Fruit fly (Drosophila melanogaster) whole organism, embryonic: Measurements from ENCODE around the gene Kr-h2.

Experiments used
- Abd-B ChIP-seq: fragments of 200-800 bp; sonication (Bioruptor generic); optimal IDR thresholded peaks from 2 replicates; lab custom pipeline; 2018; ENCODE audit warnings: missing biosample characterization, mild to moderate bottlenecking, missing genetic modification characterization, moderate library complexity
- C15 ChIP-seq: fragments of 200-800 bp; sonication (Bioruptor generic); IDR thresholded peaks from 3 replicates; pipeline ENCODE4 v1.3.6; 2022; ENCODE audit warnings: missing biosample characterization, missing genetic modification characterization
- CG10366 ChIP-seq: fragments of 200-800 bp; sonication (Bioruptor generic); IDR thresholded peaks from 2 replicates; pipeline ENCODE4 v1.3.6; 2022; ENCODE audit warnings: missing biosample characterization, missing genetic modification characterization
- CG10543 ChIP-seq: fragments of 200-800 bp; sonication (Bioruptor generic); optimal IDR thresholded peaks from 3 replicates; lab custom pipeline; 2017; ENCODE audit warnings: missing biosample characterization, mild to moderate bottlenecking, missing genetic modification characterization, moderate library complexity
- CG11398 ChIP-seq: fragments of 200-800 bp; sonication (Bioruptor generic); optimal IDR thresholded peaks from 2 replicates; lab custom pipeline; 2016; ENCODE audit warnings: missing biosample characterization, missing genetic modification characterization
- CG11456 ChIP-seq: fragments of 200-800 bp; sonication (Bioruptor generic); IDR thresholded peaks from 3 replicates; pipeline ENCODE4 v1.3.6; 2022; ENCODE audit warnings: missing biosample characterization, missing genetic modification characterization
- CG11560 ChIP-seq: fragments of 200-800 bp; sonication (Bioruptor generic); IDR thresholded peaks from 3 replicates; pipeline ENCODE4 v1.3.6; 2022; ENCODE audit warnings: missing biosample characterization, missing genetic modification characterization
- CG1233 ChIP-seq: fragments of 200-800 bp; sonication (Bioruptor generic); optimal IDR thresholded peaks from 4 replicates; lab custom pipeline; 2018; ENCODE audit warnings: missing biosample characterization, mild to moderate bottlenecking, missing genetic modification characterization
- CG12744 ChIP-seq: fragments of 200-800 bp; sonication (Bioruptor generic); optimal IDR thresholded peaks from 2 replicates; lab custom pipeline; 2016; ENCODE audit warnings: missing biosample characterization, missing genetic modification characterization
- CG14860 ChIP-seq: fragments of 200-800 bp; sonication (Bioruptor generic); IDR thresholded peaks from 3 replicates; pipeline ENCODE4 v1.3.6; 2022; ENCODE audit warnings: missing biosample characterization, missing genetic modification characterization; ENCODE audit not compliant: partially characterized antibody
- CG1602 ChIP-seq: fragments of 200-800 bp; sonication (Bioruptor generic); optimal IDR thresholded peaks from 3 replicates; lab custom pipeline; 2016; ENCODE audit warnings: missing biosample characterization, missing genetic modification characterization
- CG1832 ChIP-seq: fragments of 200-800 bp; sonication (Bioruptor generic); optimal IDR thresholded peaks from 2 replicates; lab custom pipeline; 2017; ENCODE audit warnings: missing biosample characterization, mild to moderate bottlenecking, missing genetic modification characterization, inconsistent platforms
- CG30020 ChIP-seq: fragments of 200-800 bp; optimal IDR thresholded peaks from 2 replicates; lab custom pipeline; 2019; ENCODE audit warnings: missing biosample characterization, mild to moderate bottlenecking, missing genetic modification characterization, moderate library complexity
- CG30403 ChIP-seq: fragments of 200-800 bp; sonication (Bioruptor generic); optimal IDR thresholded peaks from 3 replicates; lab custom pipeline; 2016; ENCODE audit warnings: missing biosample characterization, missing genetic modification characterization
- CG31388 ChIP-seq: fragments of 200-800 bp; sonication (Bioruptor generic); optimal IDR thresholded peaks from 2 replicates; lab custom pipeline; 2016; ENCODE audit warnings: missing biosample characterization, missing genetic modification characterization
- CG31441 ChIP-seq: fragments of 200-800 bp; sonication (Bioruptor generic); IDR thresholded peaks from 2 replicates; pipeline ENCODE4 v1.3.6; 2022; ENCODE audit warnings: missing biosample characterization, missing genetic modification characterization
- CG32772 ChIP-seq: fragments of 200-800 bp; sonication (Bioruptor generic); IDR thresholded peaks from 2 replicates; pipeline ENCODE4 v1.3.6; 2022; ENCODE audit warnings: missing biosample characterization, missing genetic modification characterization
- CG4282 ChIP-seq: fragments of 200-800 bp; sonication (Bioruptor generic); optimal IDR thresholded peaks from 2 replicates; lab custom pipeline; 2016; ENCODE audit warnings: missing biosample characterization, missing genetic modification characterization
- CG4404 ChIP-seq: fragments of 200-800 bp; sonication (Bioruptor generic); IDR thresholded peaks from 2 replicates; pipeline ENCODE4 v1.3.6; 2022; ENCODE audit warnings: missing biosample characterization, missing genetic modification characterization
- CG8944 ChIP-seq: fragments of 200-800 bp; sonication (Bioruptor generic); optimal IDR thresholded peaks from 3 replicates; lab custom pipeline; 2016; ENCODE audit warnings: missing biosample characterization, missing genetic modification characterization
- CG9797 ChIP-seq: fragments of 200-800 bp; sonication (Bioruptor generic); optimal IDR thresholded peaks from 3 replicates; lab custom pipeline; 2018; ENCODE audit warnings: missing biosample characterization, mild to moderate bottlenecking, missing genetic modification characterization
- Camta ChIP-seq: fragments of 200-800 bp; sonication (Bioruptor generic); optimal IDR thresholded peaks from 2 replicates; lab custom pipeline; 2016; ENCODE audit warnings: missing biosample characterization, missing genetic modification characterization
- Drgx ChIP-seq: fragments of 200-800 bp; sonication (Bioruptor generic); IDR thresholded peaks from 2 replicates; pipeline ENCODE4 v1.3.6; 2022; ENCODE audit warnings: missing biosample characterization, missing genetic modification characterization
- Ets65A ChIP-seq: fragments of 200-800 bp; sonication (Bioruptor generic); peaks from one replicate; lab custom pipeline; 2016; ENCODE audit warnings: missing biosample characterization, missing genetic modification characterization
- GATAe ChIP-seq: fragments of 200-800 bp; sonication (Bioruptor generic); conservative IDR thresholded peaks from 2 replicates; pipeline ENCODE4 v1.3.6; 2022; ENCODE audit warnings: missing biosample characterization, missing genetic modification characterization
- HHEX ChIP-seq: fragments of 200-800 bp; sonication (Bioruptor generic); optimal IDR thresholded peaks from 3 replicates; lab custom pipeline; 2017; ENCODE audit warnings: missing biosample characterization, mild to moderate bottlenecking, missing genetic modification characterization, missing genetic modification reagents
- HLH54F ChIP-seq: fragments of 200-800 bp; sonication (Bioruptor generic); optimal IDR thresholded peaks from 3 replicates; lab custom pipeline; 2016; ENCODE audit warnings: missing biosample characterization, missing genetic modification characterization
- Hand ChIP-seq: fragments of 200-800 bp; sonication (Bioruptor generic); optimal IDR thresholded peaks from 2 replicates; lab custom pipeline; 2017; ENCODE audit warnings: mild to moderate bottlenecking, missing biosample characterization, missing genetic modification reagents, missing genetic modification characterization
- Hr39 ChIP-seq: fragments of >200 bp; optimal IDR thresholded peaks from 2 replicates; lab custom pipeline; 2017
- Lpt ChIP-seq: fragments of >200 bp; optimal IDR thresholded peaks from 2 replicates; lab custom pipeline; 2018; ENCODE audit warnings: missing biosample characterization, missing genetic modification characterization
- Med ChIP-seq: fragments of 200-800 bp; sonication (Bioruptor generic); peaks from one replicate; lab custom pipeline; 2016; ENCODE audit warnings: missing biosample characterization, missing genetic modification characterization, mild to moderate bottlenecking, inconsistent platforms, moderate library complexity
- Neu2 ChIP-seq: fragments of 200-800 bp; sonication (Bioruptor generic); optimal IDR thresholded peaks from 3 replicates; lab custom pipeline; 2016; ENCODE audit warnings: missing biosample characterization, missing genetic modification characterization, borderline replicate concordance
- Oaz ChIP-seq: fragments of 200-800 bp; sonication (Bioruptor generic); IDR thresholded peaks from 2 replicates; pipeline ENCODE4 v1.3.6; 2022; ENCODE audit warnings: missing biosample characterization, missing genetic modification characterization
- Spps ChIP-seq: fragments of 200-800 bp; sonication (Bioruptor generic); optimal IDR thresholded peaks from 2 replicates; lab custom pipeline; 2018; ENCODE audit warnings: missing biosample characterization, mild to moderate bottlenecking, missing genetic modification characterization
- Usf ChIP-seq: fragments of 200-800 bp; sonication (Bioruptor generic); optimal IDR thresholded peaks from 2 replicates; lab custom pipeline; 2017; ENCODE audit warnings: missing genotype, missing biosample characterization, missing genetic modification characterization
- ab ChIP-seq: fragments of 200-800 bp; sonication (Bioruptor generic); optimal IDR thresholded peaks from 2 replicates; lab custom pipeline; 2016; ENCODE audit warnings: missing biosample characterization, missing genetic modification characterization
- crp ChIP-seq, 2 experiments: fragments of 200-800 bp; sonication (Bioruptor generic); optimal IDR thresholded peaks; 2 replicates in 1 of 2; 3 replicates in 1 of 2; lab custom pipeline; 2017; ENCODE audit warnings: missing biosample characterization in 2 of 2, missing genetic modification characterization in 2 of 2, mild to moderate bottlenecking in 1 of 2, moderate library complexity in 1 of 2
- dan ChIP-seq: fragments of 200-800 bp; sonication (Bioruptor generic); IDR thresholded peaks from 2 replicates; pipeline ENCODE4 v1.3.6; 2022; ENCODE audit warnings: missing biosample characterization, missing genetic modification characterization
- dpn ChIP-seq, 2 experiments: fragments of 200-800 bp; sonication (Bioruptor generic); optimal IDR thresholded peaks; 3 replicates each; lab custom pipeline; 2016; ENCODE audit warnings: missing biosample characterization in 2 of 2, missing genetic modification characterization in 2 of 2
- exex ChIP-seq: fragments of 200-800 bp; sonication (Bioruptor generic); optimal IDR thresholded peaks from 4 replicates; lab custom pipeline; 2018; ENCODE audit warnings: missing biosample characterization, mild to moderate bottlenecking, missing genetic modification characterization, moderate library complexity
- fd102C ChIP-seq: fragments of 200-800 bp; sonication (Bioruptor generic); optimal IDR thresholded peaks from 2 replicates; lab custom pipeline; 2018; ENCODE audit warnings: missing biosample characterization, mild to moderate bottlenecking, missing genetic modification characterization, moderate library complexity
- grn ChIP-seq: fragments of 200-800 bp; sonication (Bioruptor generic); optimal IDR thresholded peaks from 3 replicates; lab custom pipeline; 2017; ENCODE audit warnings: missing biosample characterization, missing genetic modification characterization
- kay ChIP-seq: fragments of 200-800 bp; sonication (Bioruptor generic); optimal IDR thresholded peaks from 2 replicates; lab custom pipeline; 2016; ENCODE audit warnings: missing biosample characterization, missing genetic modification characterization
- pan ChIP-seq, 4 experiments: fragments of >200 bp in 3 of 4; fragments of 200-800 bp in 1 of 4; sonication (Bioruptor generic) in 1 of 4; optimal IDR thresholded peaks in 3 of 4; IDR thresholded peaks in 1 of 4; 2 replicates each; pipeline versions ENCODE4 v1.3.6 to Lab custom; 2017 to 2022; ENCODE audit warnings: missing biosample characterization in 2 of 4, missing genetic modification characterization in 2 of 4, mixed read lengths in 1 of 4
- pros ChIP-seq: fragments of 200-800 bp; sonication (Bioruptor generic); optimal IDR thresholded peaks from 3 replicates; lab custom pipeline; 2019; ENCODE audit warnings: missing biosample characterization, mild to moderate bottlenecking, missing genetic modification characterization, moderate library complexity
- ranshi ChIP-seq: fragments of 200-800 bp; sonication (Bioruptor generic); IDR thresholded peaks from 2 replicates; pipeline ENCODE4 v1.3.6; 2022; ENCODE audit warnings: missing biosample characterization, missing genetic modification characterization
- so ChIP-seq: fragments of 200-800 bp; sonication (Bioruptor generic); IDR thresholded peaks from 3 replicates; pipeline ENCODE4 v1.3.6; 2022; ENCODE audit warnings: missing biosample characterization, missing genetic modification characterization
- sr ChIP-seq: fragments of 200-800 bp; sonication (Bioruptor generic); IDR thresholded peaks from 3 replicates; pipeline ENCODE4 v1.3.6; 2022; ENCODE audit warnings: missing biosample characterization, missing genetic modification characterization
- ssp ChIP-seq: fragments of 200-800 bp; sonication (Bioruptor generic); IDR thresholded peaks from 2 replicates; pipeline ENCODE4 v1.3.6; 2022; ENCODE audit warnings: missing biosample characterization, missing genetic modification characterization
- sug ChIP-seq: fragments of 200-800 bp; optimal IDR thresholded peaks from 2 replicates; lab custom pipeline; 2019; ENCODE audit warnings: missing biosample characterization, mild to moderate bottlenecking, missing genetic modification characterization, moderate library complexity
- zen2 ChIP-seq: fragments of 200-800 bp; sonication (Bioruptor generic); IDR thresholded peaks from 3 replicates; pipeline ENCODE4 v1.3.6; 2022; ENCODE audit warnings: missing biosample characterization, missing genetic modification characterization; ENCODE audit not compliant: partially characterized antibody

The Kr-h2 gene

DNA sequence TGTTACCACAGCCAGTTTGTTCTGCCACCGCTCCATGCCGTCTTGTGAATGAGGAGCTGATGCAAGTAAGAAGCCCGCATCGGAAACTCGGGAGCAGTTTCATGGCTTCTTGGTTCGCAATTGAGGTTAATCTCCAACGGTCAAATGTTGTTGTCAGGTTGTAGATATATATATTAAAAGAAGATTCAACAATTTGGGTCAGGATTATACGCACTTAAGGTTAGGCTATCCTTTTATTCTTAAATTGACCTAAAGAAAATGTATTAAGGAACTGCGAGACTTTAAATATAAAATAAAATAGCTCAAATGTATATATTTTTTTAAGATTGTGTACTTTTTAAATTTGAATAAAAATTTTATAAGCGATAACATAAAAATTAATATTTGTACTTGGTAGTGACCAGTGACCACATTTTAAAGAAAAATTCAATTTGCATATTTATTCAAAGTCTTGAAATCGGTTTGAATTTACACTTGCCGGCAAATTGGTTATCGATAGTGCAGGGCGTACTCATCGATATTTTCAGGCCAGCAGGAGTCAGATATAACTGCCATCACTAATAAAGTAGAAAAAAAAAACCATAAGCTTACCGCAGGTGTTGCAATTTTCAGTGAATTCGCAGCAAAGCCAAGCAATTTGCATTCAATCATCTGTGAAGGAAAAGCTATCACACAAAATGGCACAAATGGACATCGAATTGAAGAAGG is 2.1 kb upstream of the Kr-h2 start, which contains the start of the genes CG9150 and Pfdn1 (continued):
- TF ChIP-seq CG4282 (GFP tag; lab: Kevin White, UChicago) (no peak), CG1233 (GFP tag; lab: Kevin White, UChicago) (no peak), GATAe (GFP tag; lab: Robert Waterston, UW) (no peak), CG11560 (tag; lab: Robert Waterston, UW) (no peak), pan (optimal IDR thresholded peaks at IDR 0.05; lab: Kevin White, UChicago) (no peak), pan (GFP tag; optimal IDR thresholded peaks at IDR 0.05 in 1 of 2, IDR thresholded peaks at IDR 0.05 in 1 of 2) (no peak), zen2 (GFP tag; lab: Robert Waterston, UW) (peak; percentile 80), kay (GFP tag; lab: Kevin White, UChicago) (no peak), Lpt (GFP tag; lab: Kevin White, UChicago) (no peak), Hr39 (lab: Kevin White, UChicago) (no peak), Oaz (GFP tag; lab: Robert Waterston, UW) (no peak), CG10366 (GFP tag; lab: Robert Waterston, UW) (no peak), Camta (GFP tag; lab: Kevin White, UChicago) (no peak), CG8944 (GFP tag; lab: Kevin White, UChicago) (no peak), CG12744 (GFP tag; lab: Kevin White, UChicago) (no peak), crp (GFP tag; optimal IDR thresholded peaks at IDR 0.05; lab: Kevin White, UChicago) (peak in 1 of 2 experiments; percentile 54), CG1832 (GFP tag; lab: Kevin White, UChicago) (no peak), CG14860 (GFP tag; lab: Robert Waterston, UW) (peak; percentile 87), dpn (GFP tag; optimal IDR thresholded peaks at IDR 0.05; lab: Kevin White, UChicago) (no peak), Usf (GFP tag; lab: Kevin White, UChicago) (no peak), ranshi (GFP tag; lab: Robert Waterston, UW) (no peak), CG31441 (no peak), ssp (GFP tag; lab: Robert Waterston, UW) (no peak), CG30020 (tag; lab: Kevin White, UChicago) (no peak), CG32772 (GFP tag; lab: Robert Waterston, UW) (peak; percentile 83), dan (GFP tag; lab: Robert Waterston, UW) (no peak), pros (no peak), CG11398 (GFP tag; lab: Kevin White, UChicago) (no peak), C15 (GFP tag; lab: Robert Waterston, UW) (no peak), CG11456 (GFP tag; lab: Robert Waterston, UW) (no peak), Spps (tag; lab: Kevin White, UChicago) (no peak), HLH54F (GFP tag; lab: Kevin White, UChicago) (no peak), CG9797 (GFP tag; lab: Kevin White, UChicago) (peak; percentile 12), sr (GFP tag; lab: Robert Waterston, UW) (no peak), fd102C (GFP tag; lab: Kevin White, UChicago) (no peak), so (GFP tag; lab: Robert Waterston, UW) (no peak), HHEX (GFP tag; lab: Kevin White, UChicago) (no peak), Drgx (no peak), ab (GFP tag; lab: Kevin White, UChicago) (no peak), CG1602 (no peak)
- TF ChIP-seq, all 482 proteins: peak for 77

DNA sequence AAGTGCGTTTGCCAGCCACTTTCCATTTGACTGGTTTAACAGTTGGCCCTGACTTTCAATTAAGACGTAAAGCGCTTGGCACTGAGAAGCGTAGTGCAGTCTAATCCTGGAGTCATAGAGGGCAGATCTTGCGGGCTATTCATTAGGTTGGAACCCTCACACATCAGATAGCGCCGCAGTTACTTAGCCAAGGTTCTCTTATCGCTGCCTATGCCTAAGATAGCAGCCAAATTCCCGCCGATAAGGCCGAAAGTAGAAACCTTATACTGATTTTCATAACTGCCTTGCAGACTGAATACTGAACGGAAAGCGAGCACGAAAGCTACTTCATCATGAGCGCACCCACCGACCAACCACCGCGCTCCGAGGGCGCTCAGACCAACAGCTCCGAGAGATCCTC is 1.3 kb downstream of the Kr-h2 start:
- peak; percentile 76 for TF ChIP-seq GATAe (GFP tag; lab: Robert Waterston, UW)
- peak; percentile 61 for TF ChIP-seq grn (GFP tag; lab: Kevin White, UChicago)
- peak; percentile 38 for TF ChIP-seq exex
- no peak for TF ChIP-seq CG30403 (GFP tag; lab: Kevin White, UChicago)
- no peak for TF ChIP-seq Hand
- TF ChIP-seq CG30020 (tag; lab: Kevin White, UChicago): no peak
- TF ChIP-seq Oaz (GFP tag; lab: Robert Waterston, UW): no peak
- TF ChIP-seq Med (GFP tag; lab: Kevin White, UChicago): peak; percentile 62
- TF ChIP-seq Abd-B (GFP tag; lab: Kevin White, UChicago): no peak
- no peak for TF ChIP-seq Neu2 (GFP tag; lab: Kevin White, UChicago)
- TF ChIP-seq CG10543 (GFP tag; lab: Kevin White, UChicago): peak; percentile 32
- no peak for TF ChIP-seq CG4404 (GFP tag; lab: Robert Waterston, UW)
- no peak for TF ChIP-seq CG31388 (GFP tag; lab: Kevin White, UChicago)
- TF ChIP-seq Ets65A: peak; percentile 33
- peak; percentile 8 for TF ChIP-seq sug (tag; lab: Kevin White, UChicago)
